Worm (Caenorhabditis elegans) whole organism, L1 larva: ENCODE data around the gene K04G11.1.
A peak's percentile ranks its signal among the peaks of the same experiment; 100 is the strongest.

ENCODE experiments used
- C34B4.2 ChIP-seq: sonication (generic microtip); optimal IDR thresholded peaks from 2 replicates; lab custom pipeline; 2017; ENCODE audit warnings: mild to moderate bottlenecking, missing genetic modification characterization, missing compliant biosample characterization
- F16B12.6 ChIP-seq: fragments of 150-350 bp; optimal IDR thresholded peaks from 2 replicates; lab custom pipeline; 2014; ENCODE audit warnings: missing biosample characterization, missing genetic modification characterization
- Y116A8C.19 ChIP-seq: sonication (generic microtip); optimal IDR thresholded peaks from 2 replicates; lab custom pipeline; 2016; ENCODE audit warnings: missing compliant biosample characterization, missing genetic modification characterization, borderline replicate concordance
- aha-1 ChIP-seq: fragments of 150-350 bp; optimal IDR thresholded peaks from 2 replicates; lab custom pipeline; 2014; ENCODE audit warnings: missing biosample characterization, missing genetic modification characterization
- ama-1 ChIP-seq: fragments of 150-350 bp; optimal IDR thresholded peaks from 2 replicates; lab custom pipeline; 2014
- blmp-1 ChIP-seq: fragments of 150-350 bp; optimal IDR thresholded peaks from 2 replicates; lab custom pipeline; 2014; ENCODE audit warnings: missing biosample characterization, missing genetic modification characterization
- ceh-63 ChIP-seq: fragments of 200-800 bp; sonication (Bioruptor generic); optimal IDR thresholded peaks from 2 replicates; lab custom pipeline; 2018; ENCODE audit warnings: mild to moderate bottlenecking, missing genetic modification characterization, missing compliant biosample characterization
- ceh-8 ChIP-seq: fragments of 200-800 bp; sonication (Bioruptor generic); optimal IDR thresholded peaks from 2 replicates; lab custom pipeline; 2018; ENCODE audit warnings: mild to moderate bottlenecking, missing genetic modification characterization, moderate library complexity, missing compliant biosample characterization
- ces-1 ChIP-seq: fragments of 150-350 bp; optimal IDR thresholded peaks from 2 replicates; lab custom pipeline; 2014; ENCODE audit warnings: missing biosample characterization, missing genetic modification reagents, missing genetic modification characterization
- dpl-1 ChIP-seq, 3 experiments: fragments of 150-350 bp in 2 of 3; sonication (generic microtip) in 1 of 3; optimal IDR thresholded peaks; 2 replicates each; lab custom pipeline; 2014 to 2017; ENCODE audit warnings: missing biosample characterization in 3 of 3, missing genetic modification characterization in 3 of 3, missing genetic modification reagents in 3 of 3
- dsc-1 ChIP-seq: sonication (generic microtip); optimal IDR thresholded peaks from 2 replicates; lab custom pipeline; 2016; ENCODE audit warnings: mild to moderate bottlenecking, missing genetic modification characterization, missing compliant biosample characterization
- egl-13 ChIP-seq: sonication (generic microtip); optimal IDR thresholded peaks from 2 replicates; lab custom pipeline; 2016; ENCODE audit warnings: missing genotype, missing genetic modification reagents, missing genetic modification characterization, missing compliant biosample characterization
- egl-27 ChIP-seq, 2 experiments: fragments of 150-350 bp in 1 of 2; sonication (generic microtip); optimal IDR thresholded peaks; 3 replicates each; lab custom pipeline; 2017 to 2018; ENCODE audit warnings: missing biosample characterization in 2 of 2, missing genetic modification characterization in 2 of 2, missing genetic modification reagents in 2 of 2
- elt-2 ChIP-seq: sonication (generic microtip); optimal IDR thresholded peaks from 2 replicates; lab custom pipeline; 2016; ENCODE audit warnings: missing genetic modification characterization, mild to moderate bottlenecking, inconsistent platforms, missing compliant biosample characterization, missing genetic modification reagents
- fkh-4 ChIP-seq: sonication (generic microtip); optimal IDR thresholded peaks from 2 replicates; lab custom pipeline; 2016; ENCODE audit warnings: missing compliant biosample characterization, missing genetic modification characterization, borderline replicate concordance
- fkh-8 ChIP-seq: sonication (generic microtip); optimal IDR thresholded peaks from 2 replicates; lab custom pipeline; 2016; ENCODE audit warnings: mild to moderate bottlenecking, missing genetic modification characterization, missing compliant biosample characterization
- fos-1 ChIP-seq: fragments of 150-350 bp; optimal IDR thresholded peaks from 2 replicates; lab custom pipeline; 2014; ENCODE audit warnings: missing biosample characterization, missing genetic modification characterization
- irx-1 ChIP-seq: sonication (generic microtip); optimal IDR thresholded peaks from 2 replicates; lab custom pipeline; 2016; ENCODE audit warnings: missing genetic modification characterization, missing compliant biosample characterization
- isw-1 ChIP-seq: fragments of 200-800 bp; sonication (Bioruptor generic); IDR thresholded peaks from 2 replicates; pipeline ENCODE4 v1.3.6; 2022; ENCODE audit warnings: missing genetic modification characterization, missing compliant biosample characterization
- jun-1 ChIP-seq: fragments of 150-350 bp; optimal IDR thresholded peaks from 2 replicates; lab custom pipeline; 2014; ENCODE audit warnings: missing biosample characterization, missing genetic modification reagents, missing genetic modification characterization
- lin-15B ChIP-seq: fragments of 150-350 bp; sonication (generic microtip); optimal IDR thresholded peaks from 3 replicates; lab custom pipeline; 2014; ENCODE audit warnings: missing biosample characterization, missing genetic modification characterization
- lin-35 ChIP-seq, 2 experiments: fragments of 150-350 bp; optimal IDR thresholded peaks; 2 replicates each; lab custom pipeline; 2014; ENCODE audit warnings: missing biosample characterization in 2 of 2, missing genetic modification characterization in 2 of 2, missing genetic modification reagents in 2 of 2
- lin-39 ChIP-seq: fragments of 150-350 bp; optimal IDR thresholded peaks from 2 replicates; lab custom pipeline; 2014; ENCODE audit warnings: missing biosample characterization, missing genetic modification reagents, missing genetic modification characterization
- mab-9 ChIP-seq: fragments of 200-800 bp; sonication (Bioruptor generic); IDR thresholded peaks from 2 replicates; pipeline ENCODE4 v1.3.6; 2022; ENCODE audit warnings: missing genetic modification reagents, missing genetic modification characterization, missing compliant biosample characterization
- mdl-1 ChIP-seq, 2 experiments: fragments of 150-350 bp; optimal IDR thresholded peaks; 2 replicates each; lab custom pipeline; 2014 to 2017; ENCODE audit warnings: missing biosample characterization in 2 of 2, missing genetic modification characterization in 2 of 2, inconsistent platforms in 1 of 2
- mep-1 ChIP-seq: fragments of 150-350 bp; optimal IDR thresholded peaks from 2 replicates; lab custom pipeline; 2014; ENCODE audit warnings: missing biosample characterization, missing genetic modification characterization
- nhr-19 ChIP-seq: fragments of 200-800 bp; sonication (Bioruptor generic); conservative IDR thresholded peaks from 2 replicates; pipeline ENCODE4 v1.3.6; 2022; ENCODE audit warnings: missing genetic modification characterization, missing compliant biosample characterization
- nhr-237 ChIP-seq: fragments of 150-350 bp; optimal IDR thresholded peaks from 2 replicates; lab custom pipeline; 2014; ENCODE audit warnings: missing biosample characterization, missing genetic modification characterization
- nhr-28 ChIP-seq: fragments of 150-350 bp; optimal IDR thresholded peaks from 2 replicates; lab custom pipeline; 2014; ENCODE audit warnings: missing biosample characterization, missing genetic modification characterization
- nhr-77 ChIP-seq: fragments of 150-350 bp; optimal IDR thresholded peaks from 2 replicates; lab custom pipeline; 2014; ENCODE audit warnings: missing biosample characterization, missing genetic modification characterization
- nhr-84 ChIP-seq: sonication (generic microtip); optimal IDR thresholded peaks from 2 replicates; lab custom pipeline; 2017; ENCODE audit warnings: missing biosample characterization, missing genetic modification characterization
- nhr-85 ChIP-seq: sonication (generic microtip); peaks from one replicate; lab custom pipeline; 2016; ENCODE audit warnings: missing genetic modification characterization, inconsistent platforms, missing compliant biosample characterization
- pax-3 ChIP-seq: fragments of 200-800 bp; sonication (Bioruptor generic); optimal IDR thresholded peaks from 2 replicates; lab custom pipeline; 2018; ENCODE audit warnings: mild to moderate bottlenecking, missing genetic modification characterization, moderate library complexity, missing compliant biosample characterization
- pqm-1 ChIP-seq: sonication (generic microtip); optimal IDR thresholded peaks from 3 replicates; lab custom pipeline; 2017; ENCODE audit warnings: missing biosample characterization, missing genetic modification characterization
- rnt-1 ChIP-seq: sonication (generic microtip); optimal IDR thresholded peaks from 2 replicates; lab custom pipeline; 2016; ENCODE audit warnings: mild to moderate bottlenecking, missing genetic modification characterization, moderate library complexity, missing compliant biosample characterization
- skn-1 ChIP-seq: fragments of 150-350 bp; optimal IDR thresholded peaks from 2 replicates; lab custom pipeline; 2014; ENCODE audit warnings: missing biosample characterization, missing genetic modification characterization
- sox-4 ChIP-seq: sonication (generic microtip); optimal IDR thresholded peaks from 2 replicates; lab custom pipeline; 2016; ENCODE audit warnings: missing genetic modification characterization, missing compliant biosample characterization
- swsn-7 ChIP-seq: sonication (generic microtip); optimal IDR thresholded peaks from 2 replicates; lab custom pipeline; 2016; ENCODE audit warnings: missing genetic modification characterization, missing compliant biosample characterization
- unc-130 ChIP-seq: fragments of 150-350 bp; optimal IDR thresholded peaks from 2 replicates; lab custom pipeline; 2017; ENCODE audit warnings: missing biosample characterization, missing genetic modification characterization, inconsistent platforms
- unc-30 ChIP-seq: sonication (generic microtip); optimal IDR thresholded peaks from 2 replicates; lab custom pipeline; 2017; ENCODE audit warnings: missing biosample characterization, missing genetic modification characterization
- unc-62 ChIP-seq: fragments of 150-350 bp; optimal IDR thresholded peaks from 2 replicates; lab custom pipeline; 2014; ENCODE audit warnings: missing biosample characterization, missing genetic modification reagents, missing genetic modification characterization
- xbp-1 ChIP-seq: sonication (generic microtip); optimal IDR thresholded peaks from 2 replicates; lab custom pipeline; 2016; ENCODE audit warnings: missing genetic modification characterization, missing compliant biosample characterization

K04G11.1 gene

DNA sequence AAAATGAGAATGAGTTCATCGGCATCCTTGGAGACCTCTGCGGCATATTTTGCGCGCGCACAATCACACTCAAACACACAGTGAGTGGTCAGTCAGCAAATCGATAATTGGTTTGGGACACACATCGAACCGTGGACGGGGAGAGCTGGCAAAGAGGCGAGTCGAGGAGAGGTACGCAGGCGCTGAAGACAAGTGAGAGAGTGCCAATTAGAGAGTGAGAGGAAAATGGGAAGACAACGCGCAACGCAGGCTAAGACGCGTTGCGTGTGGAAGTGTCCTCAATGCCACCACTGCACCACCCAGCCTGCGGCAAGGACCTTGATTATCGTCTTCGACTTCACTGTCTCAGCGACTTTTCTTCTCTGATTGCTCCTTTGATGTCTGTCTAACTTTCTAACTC lies 38.1 kb upstream of the K04G11.1 start (continued):
- peak; percentile 30 to 43 (median 32) for TF ChIP-seq dpl-1 (GFP tag; optimal IDR thresholded peaks at IDR 0.05; lab: Kevin White, UChicago)
- TF ChIP-seq mep-1 (tag; lab: Kevin White, UChicago), result peak; percentile 77
- TF ChIP-seq egl-13 (tag; lab: Kevin White, UChicago), result no peak
- TF ChIP-seq ama-1, result no peak
- peak in 1 of 2 experiments; percentile 72 for TF ChIP-seq mdl-1 (tag; optimal IDR thresholded peaks at IDR 0.05; lab: Kevin White, UChicago)
- TF ChIP-seq nhr-85 (tag; lab: Kevin White, UChicago), result peak; percentile 69
- peak; percentile 57 for TF ChIP-seq xbp-1
- no peak for TF ChIP-seq pax-3 (tag; lab: Kevin White, UChicago)
- TF ChIP-seq swsn-7 (tag; lab: Kevin White, UChicago), result peak; percentile 75
- peak; percentile 77 for TF ChIP-seq fkh-8 (tag; lab: Kevin White, UChicago)
- no peak for TF ChIP-seq elt-2 (tag; lab: Kevin White, UChicago)
- no peak for TF ChIP-seq nhr-84 (tag; lab: Kevin White, UChicago)
- peak; percentile 38 for TF ChIP-seq jun-1 (tag; lab: Kevin White, UChicago)
- no peak for TF ChIP-seq nhr-28 (tag; lab: Kevin White, UChicago)
- TF ChIP-seq lin-15B (tag; lab: Kevin White, UChicago), result no peak
- TF ChIP-seq rnt-1 (tag; lab: Kevin White, UChicago), result peak; percentile 79
- TF ChIP-seq sox-4 (tag; lab: Kevin White, UChicago), result no peak
- peak; percentile 45 for TF ChIP-seq nhr-77 (tag; lab: Kevin White, UChicago)
- TF ChIP-seq blmp-1, result no peak
- no peak for TF ChIP-seq C34B4.2 (tag; lab: Kevin White, UChicago)
- TF ChIP-seq ceh-63 (GFP tag; lab: Kevin White, UChicago), result no peak
- no peak for TF ChIP-seq aha-1
- no peak for TF ChIP-seq pqm-1
- peak; percentile 41 for TF ChIP-seq isw-1
- TF ChIP-seq nhr-237 (tag; lab: Kevin White, UChicago), result no peak
- no peak for TF ChIP-seq unc-130 (tag; lab: Kevin White, UChicago)
- peak; percentile 54 for TF ChIP-seq ceh-8 (GFP tag; lab: Kevin White, UChicago)
- no peak for TF ChIP-seq unc-62 (GFP tag; lab: Kevin White, UChicago)
- no peak for TF ChIP-seq lin-39 (tag; lab: Kevin White, UChicago)
- TF ChIP-seq egl-27 (tag; optimal IDR thresholded peaks at IDR 0.05; lab: Kevin White, UChicago), result no peak
- TF ChIP-seq fkh-4 (tag; lab: Kevin White, UChicago), result peak; percentile 27
- TF ChIP-seq Y116A8C.19 (tag; lab: Kevin White, UChicago), result no peak
- peak; percentile 38 for TF ChIP-seq F16B12.6 (tag; lab: Kevin White, UChicago)
- no peak for TF ChIP-seq ces-1 (GFP tag; lab: Kevin White, UChicago)
- TF ChIP-seq nhr-19 (GFP tag; lab: Robert Waterston, UW), result peak; percentile 75
- TF ChIP-seq mab-9, result no peak
- peak; percentile 53 for TF ChIP-seq irx-1 (tag; lab: Kevin White, UChicago)
- TF ChIP-seq lin-35 (GFP tag; optimal IDR thresholded peaks at IDR 0.05; lab: Kevin White, UChicago), result peak; percentile 53 to 76
- peak; percentile 73 for TF ChIP-seq dsc-1 (tag; lab: Kevin White, UChicago)
- peak; percentile 33 for TF ChIP-seq skn-1

DNA sequence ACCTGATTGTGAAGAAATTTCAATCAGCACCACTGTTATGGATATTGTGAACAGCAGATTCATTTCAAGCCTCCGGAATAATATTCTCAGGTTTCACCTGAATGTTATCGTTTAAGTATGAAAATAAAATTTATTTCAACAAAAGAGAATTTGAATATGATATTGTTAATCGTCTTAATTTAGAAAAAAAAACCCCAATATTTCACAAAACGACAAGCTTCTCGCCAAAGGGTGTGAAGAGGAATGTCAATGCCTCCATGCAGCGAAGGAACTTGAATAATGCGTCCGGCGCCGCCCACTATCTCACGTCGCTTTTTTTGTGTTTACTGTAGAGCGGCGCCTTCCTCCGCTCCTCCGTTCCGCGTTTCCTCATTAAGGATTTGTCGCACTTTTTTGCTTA lies 32.2 kb upstream of the K04G11.1 start, which contains the start of gene C11H1.5:
C11H1.5 (minus strand) TSS at position 101 of the 400 bp plus-strand sequence.
- TF ChIP-seq fos-1 (tag; lab: Kevin White, UChicago), result no peak
- TF ChIP-seq dpl-1 (GFP tag; optimal IDR thresholded peaks at IDR 0.05; lab: Kevin White, UChicago), result no peak
- no peak for TF ChIP-seq unc-30
